Fruit fly (Drosophila melanogaster) whole organism, embryonic: ENCODE data around the gene CG7724.

ENCODE experiments used
- Asciz ChIP-seq: fragments of 200-800 bp; sonication (Bioruptor generic); optimal IDR thresholded peaks from 2 replicates; lab custom pipeline; 2017; ENCODE audit warnings: missing biosample characterization, mild to moderate bottlenecking, missing genetic modification characterization, missing genetic modification reagents
- CG10654 ChIP-seq: fragments of 200-800 bp; sonication (Bioruptor generic); optimal IDR thresholded peaks from 2 replicates; lab custom pipeline; 2016; ENCODE audit warnings: missing biosample characterization, missing genetic modification characterization
- CG11723 ChIP-seq: fragments of 200-800 bp; sonication (Bioruptor generic); optimal IDR thresholded peaks from 2 replicates; lab custom pipeline; 2017; ENCODE audit warnings: missing biosample characterization, mild to moderate bottlenecking, missing genetic modification characterization
- CG12299 ChIP-seq: fragments of 200-800 bp; sonication (Bioruptor generic); optimal IDR thresholded peaks from 2 replicates; lab custom pipeline; 2018; ENCODE audit warnings: missing biosample characterization, mild to moderate bottlenecking, missing genetic modification characterization
- CG13296 ChIP-seq: fragments of 200-800 bp; sonication (Bioruptor generic); optimal IDR thresholded peaks from 3 replicates; lab custom pipeline; 2018; ENCODE audit warnings: missing biosample characterization, mild to moderate bottlenecking, missing genetic modification characterization
- CG15073 ChIP-seq: fragments of 200-800 bp; sonication (Bioruptor generic); optimal IDR thresholded peaks from 2 replicates; lab custom pipeline; 2016; ENCODE audit warnings: missing biosample characterization, missing genetic modification characterization
- CG1603 ChIP-seq: fragments of 200-800 bp; sonication (Bioruptor generic); optimal IDR thresholded peaks from 2 replicates; lab custom pipeline; 2019; ENCODE audit warnings: missing biosample characterization, mild to moderate bottlenecking, missing genetic modification characterization, moderate library complexity
- CG18011 ChIP-seq: fragments of 200-800 bp; sonication (Bioruptor generic); optimal IDR thresholded peaks from 2 replicates; lab custom pipeline; 2017; ENCODE audit warnings: missing biosample characterization, missing genetic modification characterization, mild to moderate bottlenecking, moderate library complexity, missing genotype
- CG18599 ChIP-seq: fragments of 200-800 bp; sonication (Bioruptor generic); optimal IDR thresholded peaks from 3 replicates; lab custom pipeline; 2017; ENCODE audit warnings: missing biosample characterization, missing genetic modification characterization, mild to moderate bottlenecking, moderate library complexity, missing genetic modification reagents
- CG2712 ChIP-seq: fragments of 200-800 bp; optimal IDR thresholded peaks from 3 replicates; lab custom pipeline; 2019; ENCODE audit warnings: missing biosample characterization, mild to moderate bottlenecking, missing genetic modification characterization, moderate library complexity
- CG30403 ChIP-seq: fragments of 200-800 bp; sonication (Bioruptor generic); optimal IDR thresholded peaks from 3 replicates; lab custom pipeline; 2016; ENCODE audit warnings: missing biosample characterization, missing genetic modification characterization
- CG30431 ChIP-seq: fragments of 200-800 bp; sonication (Bioruptor generic); optimal IDR thresholded peaks from 2 replicates; lab custom pipeline; 2017; ENCODE audit warnings: missing biosample characterization, missing genetic modification characterization
- CG31441 ChIP-seq: fragments of 200-800 bp; sonication (Bioruptor generic); IDR thresholded peaks from 2 replicates; pipeline ENCODE4 v1.3.6; 2022; ENCODE audit warnings: missing biosample characterization, missing genetic modification characterization
- CG5180 ChIP-seq: fragments of 200-800 bp; sonication (Bioruptor generic); optimal IDR thresholded peaks from 3 replicates; lab custom pipeline; 2017; ENCODE audit warnings: missing biosample characterization, missing genetic modification characterization, mild to moderate bottlenecking, moderate library complexity, missing genetic modification reagents
- CG7372 ChIP-seq: fragments of 200-800 bp; sonication (Bioruptor generic); IDR thresholded peaks from 2 replicates; pipeline ENCODE4 v1.3.6; 2022; ENCODE audit warnings: missing biosample characterization, missing genetic modification characterization
- CG7928 ChIP-seq: fragments of 200-800 bp; sonication (Bioruptor generic); optimal IDR thresholded peaks from 2 replicates; lab custom pipeline; 2017; ENCODE audit warnings: missing biosample characterization, mild to moderate bottlenecking, missing genetic modification characterization
- CG7963 ChIP-seq: fragments of 200-800 bp; sonication (Bioruptor generic); IDR thresholded peaks from 3 replicates; pipeline ENCODE4 v1.3.6; 2022; ENCODE audit warnings: missing biosample characterization, missing genetic modification characterization; ENCODE audit not compliant: partially characterized antibody
- CG8359 ChIP-seq: fragments of 200-800 bp; sonication (Bioruptor generic); optimal IDR thresholded peaks from 2 replicates; lab custom pipeline; 2017; ENCODE audit warnings: missing biosample characterization, mild to moderate bottlenecking, missing genetic modification characterization, borderline replicate concordance
- CG8924 ChIP-seq: fragments of 200-800 bp; optimal IDR thresholded peaks from 3 replicates; lab custom pipeline; 2019; ENCODE audit warnings: missing biosample characterization, mild to moderate bottlenecking, missing genetic modification characterization, moderate library complexity
- CG9437 ChIP-seq: fragments of 200-800 bp; sonication (Bioruptor generic); optimal IDR thresholded peaks from 2 replicates; lab custom pipeline; 2018; ENCODE audit warnings: missing biosample characterization, mild to moderate bottlenecking, missing genetic modification characterization
- CG9932 ChIP-seq: fragments of 200-800 bp; sonication (Bioruptor generic); IDR thresholded peaks from 2 replicates; pipeline ENCODE4 v1.3.6; 2022; ENCODE audit warnings: missing biosample characterization, missing genetic modification characterization
- Camta ChIP-seq: fragments of 200-800 bp; sonication (Bioruptor generic); optimal IDR thresholded peaks from 2 replicates; lab custom pipeline; 2016; ENCODE audit warnings: missing biosample characterization, missing genetic modification characterization
- Drgx ChIP-seq: fragments of 200-800 bp; sonication (Bioruptor generic); IDR thresholded peaks from 2 replicates; pipeline ENCODE4 v1.3.6; 2022; ENCODE audit warnings: missing biosample characterization, missing genetic modification characterization
- Fer2 ChIP-seq: fragments of 200-800 bp; sonication (Bioruptor generic); optimal IDR thresholded peaks from 2 replicates; lab custom pipeline; 2018; ENCODE audit warnings: missing biosample characterization, mild to moderate bottlenecking, missing genetic modification characterization, moderate library complexity
- Hr3 ChIP-seq: fragments of 200-800 bp; sonication (Bioruptor generic); optimal IDR thresholded peaks from 3 replicates; lab custom pipeline; 2016; ENCODE audit warnings: missing biosample characterization, missing genetic modification characterization
- Kr ChIP-seq: fragments of 200-800 bp; sonication (Bioruptor generic); optimal IDR thresholded peaks from 2 replicates; lab custom pipeline; 2017; ENCODE audit warnings: missing biosample characterization, mild to moderate bottlenecking, missing genetic modification characterization
- Lpt ChIP-seq: fragments of >200 bp; optimal IDR thresholded peaks from 2 replicates; lab custom pipeline; 2018; ENCODE audit warnings: missing biosample characterization, missing genetic modification characterization
- Mes4 ChIP-seq: fragments of 200-800 bp; sonication (Bioruptor generic); optimal IDR thresholded peaks from 2 replicates; lab custom pipeline; 2016; ENCODE audit warnings: missing biosample characterization, missing genetic modification characterization
- Pdp1 ChIP-seq, 2 experiments: fragments of 200-800 bp; sonication (Bioruptor generic); optimal IDR thresholded peaks; 3 replicates each; lab custom pipeline; 2016; ENCODE audit warnings: missing biosample characterization in 2 of 2, missing genetic modification characterization in 2 of 2, mild to moderate bottlenecking in 1 of 2, moderate library complexity in 1 of 2
- Sox102F ChIP-seq: fragments of 200-800 bp; sonication (Bioruptor generic); optimal IDR thresholded peaks from 2 replicates; lab custom pipeline; 2018; ENCODE audit warnings: missing biosample characterization, mild to moderate bottlenecking, missing genetic modification characterization, moderate library complexity
- Spps ChIP-seq: fragments of 200-800 bp; sonication (Bioruptor generic); optimal IDR thresholded peaks from 2 replicates; lab custom pipeline; 2018; ENCODE audit warnings: missing biosample characterization, mild to moderate bottlenecking, missing genetic modification characterization
- TFAM ChIP-seq: fragments of 200-800 bp; sonication (Bioruptor generic); optimal IDR thresholded peaks from 2 replicates; lab custom pipeline; 2017; ENCODE audit warnings: missing biosample characterization, missing genetic modification characterization, inconsistent platforms
- abd-A ChIP-seq: fragments of 200-800 bp; sonication (Bioruptor generic); optimal IDR thresholded peaks from 3 replicates; lab custom pipeline; 2019; ENCODE audit warnings: missing biosample characterization, mild to moderate bottlenecking, missing genetic modification characterization, moderate library complexity
- ac ChIP-seq: fragments of 200-800 bp; sonication (Bioruptor generic); optimal IDR thresholded peaks from 3 replicates; lab custom pipeline; 2017; ENCODE audit warnings: missing biosample characterization, mild to moderate bottlenecking, missing genetic modification characterization
- ci ChIP-seq: fragments of 200-800 bp; sonication (Bioruptor generic); IDR thresholded peaks from 3 replicates; pipeline ENCODE4 v1.3.6; 2022; ENCODE audit warnings: missing biosample characterization, missing genetic modification characterization
- fd64A ChIP-seq: fragments of 200-800 bp; sonication (Bioruptor generic); optimal IDR thresholded peaks from 3 replicates; lab custom pipeline; 2018; ENCODE audit warnings: missing biosample characterization, mild to moderate bottlenecking, missing genetic modification characterization
- fd96Cb ChIP-seq: fragments of 200-800 bp; sonication (Bioruptor generic); optimal IDR thresholded peaks from 2 replicates; lab custom pipeline; 2018; ENCODE audit warnings: missing biosample characterization, mild to moderate bottlenecking, missing genetic modification characterization, moderate library complexity
- grn ChIP-seq: fragments of 200-800 bp; sonication (Bioruptor generic); optimal IDR thresholded peaks from 3 replicates; lab custom pipeline; 2017; ENCODE audit warnings: missing biosample characterization, missing genetic modification characterization
- hb ChIP-seq: fragments of 200-800 bp; sonication (Bioruptor generic); IDR thresholded peaks from 3 replicates; pipeline ENCODE4 v1.3.6; 2022; ENCODE audit warnings: missing biosample characterization, missing genetic modification characterization; ENCODE audit not compliant: partially characterized antibody
- inv ChIP-seq: fragments of 200-800 bp; sonication (Bioruptor generic); IDR thresholded peaks from 2 replicates; pipeline ENCODE4 v1.3.6; 2022; ENCODE audit warnings: missing biosample characterization, missing genetic modification characterization; ENCODE audit not compliant: partially characterized antibody
- lbe ChIP-seq: fragments of 200-800 bp; sonication (Bioruptor generic); optimal IDR thresholded peaks from 2 replicates; lab custom pipeline; 2016; ENCODE audit warnings: missing biosample characterization, mild to moderate bottlenecking, missing genetic modification characterization
- sim ChIP-seq: fragments of 200-800 bp; sonication (Bioruptor generic); IDR thresholded peaks from 2 replicates; pipeline ENCODE4 v1.3.6; 2022; ENCODE audit warnings: missing biosample characterization, missing genetic modification characterization
- slp2 ChIP-seq: fragments of 200-800 bp; sonication (Bioruptor generic); optimal IDR thresholded peaks from 2 replicates; lab custom pipeline; 2016; ENCODE audit warnings: missing biosample characterization, missing genetic modification characterization
- tgo ChIP-seq: fragments of 200-800 bp; sonication (Bioruptor generic); IDR thresholded peaks from 3 replicates; pipeline ENCODE4 v1.3.6; 2022; ENCODE audit warnings: missing biosample characterization, missing genetic modification characterization
- trh ChIP-seq: fragments of 200-800 bp; sonication (Bioruptor generic); optimal IDR thresholded peaks from 2 replicates; lab custom pipeline; 2016; ENCODE audit warnings: missing biosample characterization, missing genetic modification characterization
- tup ChIP-seq: fragments of 200-800 bp; sonication (Bioruptor generic); optimal IDR thresholded peaks from 2 replicates; lab custom pipeline; 2016; ENCODE audit warnings: missing biosample characterization, mild to moderate bottlenecking, missing genetic modification characterization, moderate library complexity
- wek ChIP-seq: fragments of 200-800 bp; sonication (Bioruptor generic); optimal IDR thresholded peaks from 3 replicates; lab custom pipeline; 2018; ENCODE audit warnings: missing biosample characterization, mild to moderate bottlenecking, missing genetic modification characterization, moderate library complexity
- zfh2 ChIP-seq: fragments of 200-800 bp; sonication (Bioruptor generic); optimal IDR thresholded peaks from 2 replicates; lab custom pipeline; 2016; ENCODE audit warnings: missing biosample characterization, missing genetic modification characterization

CG7724 gene

DNA sequence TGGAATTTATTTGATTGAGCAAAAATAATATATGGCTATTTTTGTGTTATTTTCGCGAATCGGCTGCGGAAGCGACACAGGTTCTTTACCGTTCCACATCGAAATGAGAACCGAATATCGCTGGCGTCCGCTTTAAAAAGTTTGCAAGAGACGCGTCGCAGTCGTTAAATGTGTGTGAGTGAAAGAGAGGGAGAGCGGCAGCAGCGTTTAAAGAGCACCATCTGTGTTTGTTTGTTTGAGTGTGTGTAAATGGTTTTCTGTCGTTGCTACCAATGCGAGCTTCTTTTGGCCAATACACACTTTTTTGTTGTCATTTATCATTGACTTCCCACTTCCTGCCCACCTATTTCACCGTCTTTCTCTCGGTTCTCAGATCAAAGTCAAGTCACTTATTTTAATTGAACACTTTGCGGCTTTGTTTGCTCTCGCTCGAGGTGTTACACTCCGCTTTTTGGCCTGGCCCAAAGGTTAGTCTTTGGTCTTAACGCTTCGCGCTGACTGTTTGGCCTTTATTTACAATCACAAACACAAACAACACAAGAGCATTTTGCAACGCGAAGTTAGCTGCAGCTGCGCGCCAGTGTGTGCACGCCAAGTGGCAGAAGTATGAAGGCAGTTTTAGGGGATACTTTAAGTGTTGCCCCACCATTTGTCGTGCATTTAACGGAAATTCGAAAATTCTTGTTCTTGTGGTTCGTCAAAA is 43.2 kb upstream of the CG7724 start, which contains the start of gene CG3764 (continued):
- TF ChIP-seq CG30403: peak; percentile 40
- peak; percentile 93 for TF ChIP-seq ci (GFP tag; lab: Robert Waterston, UW)
- TF ChIP-seq CG13296: peak; percentile 89
- TF ChIP-seq lbe (GFP tag; lab: Kevin White, UChicago): peak; percentile 38
- TF ChIP-seq Mes4 (GFP tag; lab: Kevin White, UChicago): peak; percentile 83
- TF ChIP-seq CG18011 (GFP tag; lab: Kevin White, UChicago): peak; percentile 46
- peak; percentile 61 to 74 for TF ChIP-seq Pdp1 (GFP tag; optimal IDR thresholded peaks at IDR 0.05; lab: Kevin White, UChicago)
- peak; percentile 70 for TF ChIP-seq CG2712 (tag; lab: Kevin White, UChicago)
- peak; percentile 87 for TF ChIP-seq CG12299 (tag; lab: Kevin White, UChicago)
- TF ChIP-seq Kr (GFP tag; lab: Kevin White, UChicago): peak; percentile 36
- no peak for TF ChIP-seq Hr3 (GFP tag; lab: Kevin White, UChicago)
- peak; percentile 54 for TF ChIP-seq tgo (GFP tag; lab: Robert Waterston, UW)
- TF ChIP-seq trh (GFP tag; lab: Kevin White, UChicago): peak; percentile 9
- no peak for TF ChIP-seq CG15073 (GFP tag; lab: Kevin White, UChicago)
- peak; percentile 69 for TF ChIP-seq ac (GFP tag; lab: Kevin White, UChicago)
- no peak for TF ChIP-seq CG7963 (GFP tag; lab: Robert Waterston, UW)
- peak; percentile 78 for TF ChIP-seq CG8924 (tag; lab: Kevin White, UChicago)
- peak; percentile 82 for TF ChIP-seq Camta (GFP tag; lab: Kevin White, UChicago)
- TF ChIP-seq Fer2 (tag; lab: Kevin White, UChicago): peak; percentile 67
- TF ChIP-seq slp2 (GFP tag; lab: Kevin White, UChicago): peak; percentile 59
- peak; percentile 71 for TF ChIP-seq TFAM
- TF ChIP-seq Lpt (GFP tag; lab: Kevin White, UChicago): no peak
- peak; percentile 67 for TF ChIP-seq CG10654 (GFP tag; lab: Kevin White, UChicago)
- TF ChIP-seq Sox102F: peak; percentile 46
- no peak for TF ChIP-seq inv (GFP tag; lab: Robert Waterston, UW)
- TF ChIP-seq grn (GFP tag; lab: Kevin White, UChicago): peak; percentile 67
- TF ChIP-seq CG1603 (tag; lab: Kevin White, UChicago): peak; percentile 92
- TF ChIP-seq CG18599 (GFP tag; lab: Kevin White, UChicago): peak; percentile 76
- peak; percentile 31 for TF ChIP-seq CG30431 (GFP tag; lab: Kevin White, UChicago)
- peak; percentile 6 for TF ChIP-seq fd96Cb (tag; lab: Kevin White, UChicago)
- peak; percentile 31; the same call in 1 of the 2 replicates for TF ChIP-seq CG7372 (GFP tag; lab: Robert Waterston, UW)
- TF ChIP-seq Spps (tag; lab: Kevin White, UChicago): peak; percentile 44
- no peak for TF ChIP-seq CG9437
- no peak for TF ChIP-seq abd-A
- peak; percentile 50 for TF ChIP-seq CG7928 (GFP tag; lab: Kevin White, UChicago)
- TF ChIP-seq hb (GFP tag; lab: Robert Waterston, UW): no peak
- TF ChIP-seq fd64A (GFP tag; lab: Kevin White, UChicago): peak; percentile 91
- no peak for TF ChIP-seq sim (GFP tag; lab: Robert Waterston, UW)
- TF ChIP-seq wek (GFP tag; lab: Kevin White, UChicago): peak; percentile 92
- TF ChIP-seq zfh2 (GFP tag; lab: Kevin White, UChicago): peak; percentile 23
- peak; percentile 33; the same call in 1 of the 2 replicates for TF ChIP-seq CG9932 (GFP tag; lab: Robert Waterston, UW)
- peak; percentile 73 for TF ChIP-seq CG5180 (GFP tag; lab: Kevin White, UChicago)
- peak; percentile 66 for TF ChIP-seq CG8359 (GFP tag; lab: Kevin White, UChicago)
- TF ChIP-seq Asciz (GFP tag; lab: Kevin White, UChicago): peak; percentile 91
- TF ChIP-seq CG11723 (GFP tag; lab: Kevin White, UChicago): peak; percentile 78
- TF ChIP-seq CG31441 (GFP tag; lab: Robert Waterston, UW): peak; percentile 63
- 0 out of 2 replicates have a peak, but pooled peaks have one; percentile 6 for TF ChIP-seq Drgx (GFP tag; lab: Robert Waterston, UW)
- peak; percentile 33 for TF ChIP-seq tup (GFP tag; lab: Kevin White, UChicago)
